Worm (Caenorhabditis elegans) whole organism, young adult: Measurements from ENCODE around the gene H41C03.2.

Experiments
- B0035.1 ChIP-seq: sonication (generic microtip); optimal IDR thresholded peaks from 2 replicates; lab custom pipeline; 2016; ENCODE audit warnings: missing genetic modification characterization, mild to moderate bottlenecking, missing compliant biosample characterization, missing genotype, missing genetic modification reagents
- B0336.3 ChIP-seq: fragments of 200-800 bp; sonication (Bioruptor generic); IDR thresholded peaks from 2 replicates; pipeline ENCODE4 v1.3.6; 2022; ENCODE audit warnings: missing genetic modification characterization, missing compliant biosample characterization
- D2030.7 ChIP-seq: fragments of 200-800 bp; sonication (Bioruptor generic); IDR thresholded peaks from 2 replicates; pipeline ENCODE4 v1.3.6; 2022; ENCODE audit warnings: missing genetic modification reagents, missing genetic modification characterization, missing compliant biosample characterization
- F22D6.2 ChIP-seq: sonication (generic microtip); optimal IDR thresholded peaks from 2 replicates; lab custom pipeline; 2016; ENCODE audit warnings: mild to moderate bottlenecking, missing genetic modification characterization, missing compliant biosample characterization
- F37B4.10 ChIP-seq: fragments of 200-800 bp; sonication (Bioruptor generic); IDR thresholded peaks from 2 replicates; pipeline ENCODE4 v1.3.6; 2022; ENCODE audit warnings: missing genetic modification characterization, missing compliant biosample characterization
- F49E8.2 ChIP-seq: sonication (generic microtip); optimal IDR thresholded peaks from 3 replicates; lab custom pipeline; 2017; ENCODE audit warnings: missing genetic modification characterization, mild to moderate bottlenecking, missing compliant biosample characterization, antibody characterized with exemption, moderate library complexity; ENCODE audit not compliant: insufficient read depth
- F55B11.4 ChIP-seq: sonication (generic microtip); optimal IDR thresholded peaks from 2 replicates; lab custom pipeline; 2016; ENCODE audit warnings: missing compliant biosample characterization, missing genetic modification characterization, borderline replicate concordance; ENCODE audit not compliant: insufficient read depth
- F57A8.1 ChIP-seq: fragments of 200-800 bp; sonication (Bioruptor generic); optimal IDR thresholded peaks from 2 replicates; lab custom pipeline; 2018; ENCODE audit warnings: mild to moderate bottlenecking, missing genetic modification characterization, moderate library complexity, missing compliant biosample characterization
- K12H6.12 ChIP-seq: fragments of 200-800 bp; sonication (Bioruptor generic); optimal IDR thresholded peaks from 2 replicates; lab custom pipeline; 2018; ENCODE audit warnings: mild to moderate bottlenecking, missing genetic modification characterization, missing compliant biosample characterization
- T07F8.4 ChIP-seq: sonication (generic microtip); optimal IDR thresholded peaks from 2 replicates; lab custom pipeline; 2016; ENCODE audit warnings: mild to moderate bottlenecking, missing genetic modification characterization, moderate library complexity, missing compliant biosample characterization
- T26A5.8 ChIP-seq: sonication (generic microtip); optimal IDR thresholded peaks from 2 replicates; lab custom pipeline; 2016; ENCODE audit warnings: missing genetic modification characterization, missing compliant biosample characterization
- Y53F4B.3 ChIP-seq: fragments of 200-800 bp; sonication (Bioruptor generic); IDR thresholded peaks from 2 replicates; pipeline ENCODE4 v1.3.6; 2022; ENCODE audit warnings: missing genetic modification reagents, missing genetic modification characterization, missing compliant biosample characterization
- Y53G8AR.9 ChIP-seq: fragments of 200-800 bp; sonication (Bioruptor generic); conservative IDR thresholded peaks from 2 replicates; pipeline ENCODE4 v1.3.6; 2022; ENCODE audit warnings: missing genetic modification reagents, missing genetic modification characterization, missing compliant biosample characterization
- Y56A3A.18 ChIP-seq: fragments of 200-800 bp; sonication (Bioruptor generic); IDR thresholded peaks from 2 replicates; pipeline ENCODE4 v1.3.6; 2022; ENCODE audit warnings: missing genetic modification reagents, missing genetic modification characterization, missing compliant biosample characterization
- Y79H2A.3 ChIP-seq: fragments of 200-800 bp; sonication (Bioruptor generic); conservative IDR thresholded peaks from 2 replicates; pipeline ENCODE4 v1.3.6; 2022; ENCODE audit warnings: missing genetic modification reagents, missing genetic modification characterization, missing compliant biosample characterization
- aptf-3 ChIP-seq: fragments of 200-800 bp; sonication (Bioruptor generic); IDR thresholded peaks from 2 replicates; pipeline ENCODE4 v1.3.6; 2022; ENCODE audit warnings: missing genetic modification characterization, missing compliant biosample characterization
- athp-1 ChIP-seq: sonication (generic microtip); optimal IDR thresholded peaks from 2 replicates; lab custom pipeline; 2017; ENCODE audit warnings: mild to moderate bottlenecking, missing genetic modification characterization, missing compliant biosample characterization
- attf-3 ChIP-seq: fragments of 200-800 bp; sonication (Bioruptor generic); conservative IDR thresholded peaks from 2 replicates; pipeline ENCODE4 v1.3.6; 2022; ENCODE audit warnings: missing genetic modification reagents, missing genetic modification characterization, missing compliant biosample characterization
- bed-2 ChIP-seq: fragments of 200-800 bp; sonication (Bioruptor generic); IDR thresholded peaks from 2 replicates; pipeline ENCODE4 v1.3.6; 2022; ENCODE audit warnings: missing genetic modification reagents, missing genetic modification characterization, missing compliant biosample characterization
- ccch-3 ChIP-seq: fragments of 200-800 bp; sonication (Bioruptor generic); optimal IDR thresholded peaks from 2 replicates; lab custom pipeline; 2018; ENCODE audit warnings: mild to moderate bottlenecking, missing genetic modification characterization, missing compliant biosample characterization
- cebp-2 ChIP-seq: fragments of 200-800 bp; sonication (Bioruptor generic); IDR thresholded peaks from 2 replicates; pipeline ENCODE4 v1.3.6; 2022; ENCODE audit warnings: missing genetic modification characterization, missing compliant biosample characterization
- ceh-100 ChIP-seq: fragments of 200-800 bp; sonication (Bioruptor generic); IDR thresholded peaks from 2 replicates; pipeline ENCODE4 v1.3.6; 2022; ENCODE audit warnings: missing genetic modification reagents, missing genetic modification characterization, missing compliant biosample characterization
- ceh-27 ChIP-seq: fragments of 200-800 bp; sonication (Bioruptor generic); optimal IDR thresholded peaks from 2 replicates; lab custom pipeline; 2018; ENCODE audit warnings: mild to moderate bottlenecking, missing genetic modification characterization, moderate library complexity, missing compliant biosample characterization
- ceh-40 ChIP-seq: fragments of 200-800 bp; sonication (Bioruptor generic); IDR thresholded peaks from 2 replicates; pipeline ENCODE4 v1.3.6; 2022; ENCODE audit warnings: missing genetic modification characterization, missing compliant biosample characterization
- ceh-79 ChIP-seq: sonication (generic microtip); optimal IDR thresholded peaks from 2 replicates; lab custom pipeline; 2017; ENCODE audit warnings: mild to moderate bottlenecking, missing genetic modification characterization, missing compliant biosample characterization
- egl-18 ChIP-seq: fragments of 200-800 bp; sonication (Bioruptor generic); IDR thresholded peaks from 2 replicates; pipeline ENCODE4 v1.3.6; 2022; ENCODE audit warnings: missing genetic modification reagents, missing genetic modification characterization, missing compliant biosample characterization
- fkh-3 ChIP-seq: sonication (generic microtip); optimal IDR thresholded peaks from 2 replicates; lab custom pipeline; 2016; ENCODE audit warnings: mild to moderate bottlenecking, missing genetic modification characterization, missing compliant biosample characterization
- gei-17 ChIP-seq: fragments of 200-800 bp; sonication (Bioruptor generic); optimal IDR thresholded peaks from 2 replicates; lab custom pipeline; 2018; ENCODE audit warnings: mild to moderate bottlenecking, missing genetic modification characterization, missing compliant biosample characterization
- him-1 ChIP-seq: sonication (generic microtip); optimal IDR thresholded peaks from 2 replicates; lab custom pipeline; 2016; ENCODE audit warnings: missing genotype, missing genetic modification reagents, missing genetic modification characterization, missing compliant biosample characterization
- hlh-12 ChIP-seq: sonication (generic microtip); optimal IDR thresholded peaks from 2 replicates; lab custom pipeline; 2016; ENCODE audit warnings: missing genetic modification characterization, missing compliant biosample characterization
- hmg-1.2 ChIP-seq: fragments of 200-800 bp; sonication (Bioruptor generic); IDR thresholded peaks from 2 replicates; pipeline ENCODE4 v1.3.6; 2022; ENCODE audit warnings: missing genetic modification reagents, missing genetic modification characterization, missing compliant biosample characterization
- hmg-20 ChIP-seq: fragments of 200-800 bp; sonication (Bioruptor generic); IDR thresholded peaks from 2 replicates; pipeline ENCODE4 v1.3.6; 2022; ENCODE audit warnings: missing genetic modification reagents, missing genetic modification characterization, missing compliant biosample characterization
- lag-1 ChIP-seq: fragments of 200-800 bp; sonication (Bioruptor generic); IDR thresholded peaks from 2 replicates; pipeline ENCODE4 v1.3.6; 2022; ENCODE audit warnings: missing genetic modification reagents, missing genetic modification characterization, missing compliant biosample characterization
- lin-40 ChIP-seq: sonication (generic microtip); optimal IDR thresholded peaks from 2 replicates; lab custom pipeline; 2016; ENCODE audit warnings: missing genetic modification characterization, mild to moderate bottlenecking, missing compliant biosample characterization, missing genotype, missing genetic modification reagents
- lin-54 ChIP-seq: fragments of 200-800 bp; sonication (Bioruptor generic); optimal IDR thresholded peaks from 2 replicates; lab custom pipeline; 2018; ENCODE audit warnings: mild to moderate bottlenecking, missing genetic modification characterization, missing compliant biosample characterization
- lsy-27 ChIP-seq: sonication (generic microtip); optimal IDR thresholded peaks from 2 replicates; lab custom pipeline; 2017; ENCODE audit warnings: missing genetic modification characterization, mild to moderate bottlenecking, missing compliant biosample characterization, antibody characterized with exemption, missing genotype, borderline replicate concordance; ENCODE audit not compliant: insufficient read depth
- madf-3 ChIP-seq: fragments of 200-800 bp; sonication (Bioruptor generic); IDR thresholded peaks from 2 replicates; pipeline ENCODE4 v1.3.6; 2022; ENCODE audit warnings: missing genetic modification reagents, missing genetic modification characterization, missing compliant biosample characterization
- mxl-1 ChIP-seq: sonication (generic microtip); optimal IDR thresholded peaks from 2 replicates; lab custom pipeline; 2016; ENCODE audit warnings: missing genetic modification characterization, missing compliant biosample characterization
- nhr-80 ChIP-seq: sonication (generic microtip); optimal IDR thresholded peaks from 2 replicates; lab custom pipeline; 2016; ENCODE audit warnings: missing genetic modification characterization, missing compliant biosample characterization
- rec-8 ChIP-seq, 2 experiments: sonication (generic microtip); optimal IDR thresholded peaks; 2 replicates each; lab custom pipeline; 2016; ENCODE audit warnings: mild to moderate bottlenecking in 2 of 2, missing genetic modification characterization in 2 of 2, missing genetic modification reagents in 2 of 2, missing genotype in 2 of 2, missing biosample characterization in 1 of 2, missing compliant biosample characterization in 1 of 2, moderate library complexity in 1 of 2
- rpc-1 ChIP-seq, 2 experiments: fragments of 150-350 bp in 1 of 2; sonication (generic microtip) in 1 of 2; optimal IDR thresholded peaks; 2 replicates each; lab custom pipeline; 2014 to 2018; ENCODE audit warnings: missing biosample characterization in 1 of 2, missing genetic modification characterization in 1 of 2, missing genetic modification reagents in 1 of 2, missing genotype in 1 of 2
- sea-2 ChIP-seq: fragments of 200-800 bp; sonication (Bioruptor generic); IDR thresholded peaks from 2 replicates; pipeline ENCODE4 v1.3.6; 2022; ENCODE audit warnings: missing genetic modification characterization, missing compliant biosample characterization
- snpc-3.4 ChIP-seq: sonication (generic microtip); optimal IDR thresholded peaks from 2 replicates; lab custom pipeline; 2017; ENCODE audit warnings: missing genetic modification characterization, mild to moderate bottlenecking, missing compliant biosample characterization, antibody characterized with exemption, moderate library complexity, missing genotype, missing genetic modification reagents
- tbp1 ChIP-seq: fragments of 200-800 bp; sonication (Bioruptor generic); optimal IDR thresholded peaks from 2 replicates; lab custom pipeline; 2018; ENCODE audit warnings: mild to moderate bottlenecking, missing genetic modification characterization, missing compliant biosample characterization
- tlf-1 ChIP-seq: fragments of 200-800 bp; sonication (Bioruptor generic); optimal IDR thresholded peaks from 2 replicates; lab custom pipeline; 2018; ENCODE audit warnings: mild to moderate bottlenecking, missing genetic modification characterization, missing compliant biosample characterization
- ztf-18 ChIP-seq: sonication (generic microtip); optimal IDR thresholded peaks from 2 replicates; lab custom pipeline; 2016; ENCODE audit warnings: missing genotype, mild to moderate bottlenecking, missing genetic modification characterization, missing compliant biosample characterization
- ztf-22 ChIP-seq: fragments of 200-800 bp; sonication (Bioruptor generic); optimal IDR thresholded peaks from 2 replicates; lab custom pipeline; 2018; ENCODE audit warnings: mild to moderate bottlenecking, missing genetic modification characterization, moderate library complexity, missing compliant biosample characterization
- ztf-25 ChIP-seq: fragments of 200-800 bp; sonication (Bioruptor generic); IDR thresholded peaks from 2 replicates; pipeline ENCODE4 v1.3.6; 2022; ENCODE audit warnings: missing genetic modification reagents, missing genetic modification characterization, missing compliant biosample characterization
- ztf-26 ChIP-seq: sonication (generic microtip); optimal IDR thresholded peaks from 2 replicates; lab custom pipeline; 2017; ENCODE audit warnings: missing genetic modification characterization, missing compliant biosample characterization

The H41C03.2 gene

DNA sequence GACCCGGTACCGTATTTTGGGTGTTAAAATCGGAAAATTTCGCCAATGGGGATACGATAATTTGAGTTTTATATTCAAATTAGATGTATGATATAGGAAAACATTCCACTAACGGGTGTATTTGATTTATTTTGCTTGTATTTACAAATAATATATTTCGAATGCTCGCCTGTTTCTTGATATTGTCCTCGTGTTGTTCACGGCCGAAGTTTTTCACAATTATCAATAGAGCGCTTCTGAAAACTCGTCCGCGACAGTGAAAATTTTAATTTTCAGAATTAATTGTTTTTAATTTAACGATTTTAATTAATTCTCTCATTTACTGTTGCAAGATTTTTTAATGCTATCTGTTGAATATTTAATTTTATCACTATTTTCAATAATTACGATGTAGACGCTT is 32.3 kb downstream of the H41C03.2 start:
- TF ChIP-seq ztf-25 (GFP tag; lab: Robert Waterston, UW) (no peak), F22D6.2 (no peak), bed-2 (GFP tag; lab: Robert Waterston, UW) (0 out of 2 replicates have a peak, but pooled peaks have one; percentile 24), D2030.7 (GFP tag; lab: Robert Waterston, UW) (peak; percentile 51; the same call in 1 of the 2 replicates), him-1 (tag; lab: Kevin White, UChicago) (peak; percentile 40), ztf-26 (no peak), hlh-12 (tag; lab: Kevin White, UChicago) (no peak), tbp1 (GFP tag; lab: Kevin White, UChicago) (peak; percentile 20), lin-40 (tag; lab: Kevin White, UChicago) (no peak), rec-8 (tag; optimal IDR thresholded peaks at IDR 0.05; lab: Kevin White, UChicago) (no peak), attf-3 (GFP tag; lab: Robert Waterston, UW) (no peak), F57A8.1 (GFP tag; lab: Kevin White, UChicago) (no peak), rpc-1 (optimal IDR thresholded peaks at IDR 0.05; lab: Kevin White, UChicago) (no peak), rpc-1 (tag; optimal IDR thresholded peaks at IDR 0.05; lab: Kevin White, UChicago) (no peak), K12H6.12 (no peak), Y56A3A.18 (no peak), Y53G8AR.9 (GFP tag; lab: Robert Waterston, UW) (no peak), ceh-40 (GFP tag; lab: Robert Waterston, UW) (no peak), ceh-27 (GFP tag; lab: Kevin White, UChicago) (peak; percentile 29), lsy-27 (tag; lab: Kevin White, UChicago) (no peak), athp-1 (tag; lab: Kevin White, UChicago) (no peak), tlf-1 (GFP tag; lab: Kevin White, UChicago) (no peak), ccch-3 (no peak), T26A5.8 (tag; lab: Kevin White, UChicago) (no peak), hmg-20 (GFP tag; lab: Robert Waterston, UW) (no peak), ceh-79 (tag; lab: Kevin White, UChicago) (no peak), B0035.1 (no peak), aptf-3 (GFP tag; lab: Robert Waterston, UW) (no peak), T07F8.4 (no peak), lag-1 (GFP tag; lab: Robert Waterston, UW) (no peak), lin-54 (GFP tag; lab: Kevin White, UChicago) (peak; percentile 15), F55B11.4 (tag; lab: Kevin White, UChicago) (no peak), madf-3 (GFP tag; lab: Robert Waterston, UW) (no peak), fkh-3 (tag; lab: Kevin White, UChicago) (no peak), nhr-80 (tag; lab: Kevin White, UChicago) (no peak), sea-2 (GFP tag; lab: Robert Waterston, UW) (no peak), ztf-22 (GFP tag; lab: Kevin White, UChicago) (no peak), hmg-1.2 (peak; percentile 21; the same call in 1 of the 2 replicates), F37B4.10 (GFP tag; lab: Robert Waterston, UW) (no peak), mxl-1 (no peak), B0336.3 (GFP tag; lab: Robert Waterston, UW) (no peak), ztf-18 (tag; lab: Kevin White, UChicago) (no peak), cebp-2 (no peak), F49E8.2 (tag; lab: Kevin White, UChicago) (no peak), egl-18 (GFP tag; lab: Robert Waterston, UW) (no peak), ceh-100 (GFP tag; lab: Robert Waterston, UW) (peak; percentile 69), Y53F4B.3 (GFP tag; lab: Robert Waterston, UW) (no peak), gei-17 (GFP tag; lab: Kevin White, UChicago) (no peak), snpc-3.4 (no peak), Y79H2A.3 (GFP tag; lab: Robert Waterston, UW) (no peak)
